Worm (Caenorhabditis elegans): ENCODE data around the gene ttr-33.

Gene ttr-33

DNA sequence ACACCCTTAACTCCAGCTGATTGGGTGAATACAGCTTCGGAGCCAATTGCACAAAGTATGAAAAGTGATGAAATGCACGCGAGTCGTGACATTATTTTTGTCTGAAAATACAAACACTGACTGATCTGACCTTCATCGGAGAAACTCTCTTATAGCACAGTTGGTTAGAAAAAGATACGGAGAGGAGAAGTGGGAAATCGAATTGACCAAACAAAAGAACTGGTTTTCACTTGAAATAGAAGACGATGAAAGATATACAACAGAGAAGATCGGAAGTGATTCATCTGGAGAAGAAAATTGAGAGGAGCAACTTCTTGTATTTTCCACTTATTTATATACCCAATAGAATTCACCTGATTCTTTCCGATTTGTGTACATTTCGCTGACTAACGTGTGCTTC lies at the start of gene ttr-33:
TSS of gene ttr-33 (minus strand) at position 101 of the 400 bp plus-strand sequence.
- TF ChIP-seq hnd-1 (tag; optimal IDR thresholded peaks at IDR 0.05) (no peak), hmg-4 (GFP tag; optimal IDR thresholded peaks at IDR 0.05) (no peak), sea-1 (GFP tag; conservative IDR thresholded peaks at IDR 0.05) (no peak), hmbx-1 (tag; optimal IDR thresholded peaks at IDR 0.05) (no peak), F13C5.2 (tag; optimal IDR thresholded peaks at IDR 0.05) (no peak), ceh-13 (GFP tag; optimal IDR thresholded peaks at IDR 0.05) (no peak), tbx-37 (GFP tag; conservative IDR thresholded peaks at IDR 0.05) (no peak), B0310.2 (tag; optimal IDR thresholded peaks at IDR 0.05) (no peak), tbx-11 (GFP tag; IDR thresholded peaks at IDR 0.05) (no peak), ets-7 (tag; optimal IDR thresholded peaks at IDR 0.05) (no peak), ama-1 (optimal IDR thresholded peaks at IDR 0.05) (no peak), flt-1 (GFP tag; IDR thresholded peaks at IDR 0.05) (no peak), pes-1 (GFP tag; IDR thresholded peaks at IDR 0.05) (no peak), scrt-1 (GFP tag; IDR thresholded peaks at IDR 0.05) (no peak), aly-1 (tag; optimal IDR thresholded peaks at IDR 0.05) (no peak)

DNA sequence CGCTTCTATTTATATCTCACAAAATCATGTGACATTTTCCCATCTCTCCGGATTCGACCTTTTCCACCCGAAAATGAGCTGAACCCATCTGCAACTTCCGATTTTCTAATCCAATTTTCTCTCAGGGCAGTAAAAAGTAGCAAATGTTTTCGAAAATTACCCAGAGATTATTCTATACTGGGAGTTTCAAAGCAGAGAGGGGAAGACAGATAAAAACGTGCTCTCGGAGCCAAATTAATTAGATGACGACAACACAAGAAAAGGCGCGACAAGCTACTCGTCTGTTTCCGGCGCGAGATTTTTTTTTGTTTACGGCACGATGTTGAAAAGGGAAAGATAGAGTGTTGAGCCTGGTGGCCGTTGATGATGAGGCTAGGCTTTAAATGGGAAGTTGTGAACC lies 46.7 kb upstream of the ttr-33 start:
- no peak for TF ChIP-seq tbx-11 (GFP tag; IDR thresholded peaks at IDR 0.05)
- no peak for TF ChIP-seq hmbx-1 (tag; optimal IDR thresholded peaks at IDR 0.05)

ce11 chrV:7878411-7878964 lies 40.8 kb upstream of the ttr-33 start, which contains the start of gene F40A3.2:
Gene F40A3.2 (plus strand): TSS chrV:7878914.
- TF ChIP-seq aly-1 (tag; optimal IDR thresholded peaks at IDR 0.05) (no peak), hnd-1 (tag; optimal IDR thresholded peaks at IDR 0.05) (no peak), pes-1 (GFP tag; IDR thresholded peaks at IDR 0.05) (no peak), F13C5.2 (tag; optimal IDR thresholded peaks at IDR 0.05) (no peak), ceh-13 (GFP tag; optimal IDR thresholded peaks at IDR 0.05) (no peak), scrt-1 (GFP tag; IDR thresholded peaks at IDR 0.05) (no peak), hmg-4 (GFP tag; optimal IDR thresholded peaks at IDR 0.05) (no peak), ama-1 (optimal IDR thresholded peaks at IDR 0.05) (no peak), ets-7 (tag; optimal IDR thresholded peaks at IDR 0.05) (no peak), B0310.2 (tag; optimal IDR thresholded peaks at IDR 0.05) (no peak), ceh-36 (tag; optimal IDR thresholded peaks at IDR 0.05) (no peak), tbx-11 (GFP tag; IDR thresholded peaks at IDR 0.05) (no peak), hmbx-1 (tag; optimal IDR thresholded peaks at IDR 0.05) (no peak), tbx-37 (GFP tag; conservative IDR thresholded peaks at IDR 0.05) (no peak), tra-4 (tag; optimal IDR thresholded peaks at IDR 0.05) (no peak), flt-1 (GFP tag; IDR thresholded peaks at IDR 0.05) (no peak), sea-1 (GFP tag; conservative IDR thresholded peaks at IDR 0.05) (no peak)

DNA sequence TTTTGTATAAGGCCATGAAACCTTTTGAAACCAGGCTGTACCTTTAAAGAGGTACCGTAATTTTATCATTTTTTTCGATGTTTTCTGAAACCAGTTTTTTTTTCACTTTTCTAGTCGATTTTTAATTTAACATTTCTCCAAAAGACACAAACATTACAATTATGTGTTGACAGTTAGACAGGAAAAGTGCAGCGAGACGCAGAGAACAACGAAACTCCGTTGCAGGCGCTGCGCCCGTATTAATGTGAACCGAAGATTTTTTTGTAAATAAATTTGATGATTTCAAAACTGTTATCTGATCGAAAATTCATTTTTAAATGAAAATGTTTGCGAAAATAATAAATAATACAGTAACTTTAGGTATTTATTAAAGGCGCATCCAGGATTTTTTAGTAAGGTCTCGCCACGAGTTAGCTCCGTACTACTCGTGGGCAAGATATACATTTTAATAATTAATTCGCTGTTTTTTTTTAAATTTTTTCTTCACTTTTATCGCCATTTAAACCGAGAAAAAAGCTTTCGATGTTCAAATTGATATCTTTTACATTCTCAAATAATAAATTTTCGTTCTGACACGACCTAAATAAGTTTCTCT lies 39.3 kb upstream of the ttr-33 start, which contains the start of gene F40A3.3:
TSS of gene F40A3.3 (plus strand) at position 564 of the 595 bp plus-strand sequence.
- TF ChIP-seq hnd-1 (tag; optimal IDR thresholded peaks at IDR 0.05), result no peak
- no peak for TF ChIP-seq ets-7 (tag; optimal IDR thresholded peaks at IDR 0.05)

DNA sequence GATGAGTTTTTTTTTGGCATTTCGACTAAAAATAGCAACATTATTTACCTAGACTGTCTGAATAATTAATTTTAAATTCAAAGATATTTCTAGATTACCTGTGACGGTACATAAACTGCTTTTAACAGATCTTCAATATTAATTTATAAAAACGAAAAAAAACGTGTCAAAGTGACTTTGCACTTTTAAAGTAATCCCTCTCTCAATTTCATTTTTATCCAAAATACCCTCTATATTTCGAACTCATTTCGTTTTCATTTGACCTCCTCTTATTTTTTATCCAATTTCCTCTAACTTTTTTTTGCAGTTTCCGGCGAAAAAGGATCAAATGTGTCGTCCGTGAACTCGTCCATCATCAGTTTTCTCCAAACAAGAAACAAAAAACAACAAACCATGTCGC lies 37.7 kb upstream of the ttr-33 start, which contains the start of gene F40A3.4:
TSS of gene F40A3.4 (plus strand) at position 301 of the 400 bp plus-strand sequence.
- no peak for TF ChIP-seq ceh-13 (GFP tag; optimal IDR thresholded peaks at IDR 0.05)
- no peak for TF ChIP-seq tra-4 (tag; optimal IDR thresholded peaks at IDR 0.05)
- TF ChIP-seq hmg-4 (GFP tag; optimal IDR thresholded peaks at IDR 0.05), result no peak
- TF ChIP-seq ceh-36 (tag; optimal IDR thresholded peaks at IDR 0.05), result no peak
- TF ChIP-seq hmbx-1 (tag; optimal IDR thresholded peaks at IDR 0.05), result no peak

- TF ChIP-seq sea-1 (GFP tag; conservative IDR thresholded peaks at IDR 0.05), result no peak
- no peak for TF ChIP-seq tbx-11 (GFP tag; IDR thresholded peaks at IDR 0.05)
- TF ChIP-seq tra-4 (tag; optimal IDR thresholded peaks at IDR 0.05), result no peak
- no peak for TF ChIP-seq tbx-37 (GFP tag; conservative IDR thresholded peaks at IDR 0.05)
- TF ChIP-seq F13C5.2 (tag; optimal IDR thresholded peaks at IDR 0.05), result no peak
- no peak for TF ChIP-seq ets-7 (tag; optimal IDR thresholded peaks at IDR 0.05)
- no peak for TF ChIP-seq scrt-1 (GFP tag; IDR thresholded peaks at IDR 0.05)
- TF ChIP-seq pes-1 (GFP tag; IDR thresholded peaks at IDR 0.05), result no peak
- TF ChIP-seq hmg-4 (GFP tag; optimal IDR thresholded peaks at IDR 0.05), result no peak
- TF ChIP-seq B0310.2 (tag; optimal IDR thresholded peaks at IDR 0.05), result no peak
- TF ChIP-seq ama-1 (optimal IDR thresholded peaks at IDR 0.05), result no peak
- TF ChIP-seq hnd-1 (tag; optimal IDR thresholded peaks at IDR 0.05), result no peak
- TF ChIP-seq ceh-13 (GFP tag; optimal IDR thresholded peaks at IDR 0.05), result no peak
- TF ChIP-seq ceh-36 (tag; optimal IDR thresholded peaks at IDR 0.05), result no peak
- no peak for TF ChIP-seq hmbx-1 (tag; optimal IDR thresholded peaks at IDR 0.05)
- no peak for TF ChIP-seq aly-1 (tag; optimal IDR thresholded peaks at IDR 0.05)
- TF ChIP-seq flt-1 (GFP tag; IDR thresholded peaks at IDR 0.05), result no peak
These were observed 35.2 kb upstream of the ttr-33 start for ce11 chrV:7872945-7873344.

ce11 chrV:7870707-7871106 lies 33.0 kb upstream of the ttr-33 start, which contains the start of gene nipi-4:
Gene nipi-4 (minus strand): TSS chrV:7870807.
- TF ChIP-seq pes-1 (GFP tag; IDR thresholded peaks at IDR 0.05) (no peak), hmbx-1 (tag; optimal IDR thresholded peaks at IDR 0.05) (no peak)

DNA sequence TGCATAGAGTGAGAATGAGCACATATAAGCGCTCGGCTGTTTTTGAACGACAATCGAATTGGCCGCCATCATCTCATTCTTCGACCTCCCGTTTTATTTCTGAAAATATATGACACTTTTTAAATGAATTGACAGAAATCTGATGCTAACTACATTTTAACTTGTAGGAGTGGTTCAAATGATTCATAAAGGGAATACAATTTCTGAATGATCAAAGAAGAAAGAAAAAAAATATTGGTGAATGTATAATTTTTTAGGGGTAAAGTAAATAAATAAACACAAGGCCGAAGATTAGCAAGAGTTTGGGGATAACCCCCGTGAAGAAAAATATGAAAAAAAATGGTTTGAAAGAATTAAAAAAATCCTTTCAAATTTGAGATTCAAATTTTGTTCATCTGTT lies 27.0 kb upstream of the ttr-33 start, which contains the start of gene C37C3.11:
TSS of gene C37C3.11 (minus strand) at position 101 of the 400 bp plus-strand sequence.
- TF ChIP-seq pes-1 (GFP tag; IDR thresholded peaks at IDR 0.05) (no peak), ama-1 (optimal IDR thresholded peaks at IDR 0.05) (no peak), F13C5.2 (tag; optimal IDR thresholded peaks at IDR 0.05) (no peak), ets-7 (tag; optimal IDR thresholded peaks at IDR 0.05) (no peak), hmg-4 (GFP tag; optimal IDR thresholded peaks at IDR 0.05) (no peak), sea-1 (GFP tag; conservative IDR thresholded peaks at IDR 0.05) (no peak), aly-1 (tag; optimal IDR thresholded peaks at IDR 0.05) (no peak), scrt-1 (GFP tag; IDR thresholded peaks at IDR 0.05) (no peak), ceh-13 (GFP tag; optimal IDR thresholded peaks at IDR 0.05) (no peak)

All from whole organism, early embryonic.